Worm (Caenorhabditis elegans) whole organism, L4 larva: Measurements from ENCODE around the gene gbb-2.

Experiments
- R02D3.7 ChIP-seq: fragments of 150-350 bp; sonication (generic microtip); optimal IDR thresholded peaks from 3 replicates; lab custom pipeline; 2014; ENCODE audit warnings: missing biosample characterization, missing genetic modification characterization
- Y48G9A.11 ChIP-seq: fragments of 200-800 bp; sonication (Bioruptor generic); IDR thresholded peaks from 2 replicates; pipeline ENCODE4 v1.3.6; 2022; ENCODE audit warnings: missing genetic modification reagents, missing genetic modification characterization, missing compliant biosample characterization
- Y5F2A.4 ChIP-seq: fragments of 200-800 bp; sonication (Bioruptor generic); optimal IDR thresholded peaks from 2 replicates; lab custom pipeline; 2018; ENCODE audit warnings: mild to moderate bottlenecking, missing genetic modification characterization, missing compliant biosample characterization
- ZK546.5 ChIP-seq, 2 experiments: sonication (generic microtip); optimal IDR thresholded peaks; 2 replicates each; lab custom pipeline; 2017; ENCODE audit warnings: missing biosample characterization in 2 of 2, missing genetic modification characterization in 2 of 2
- attf-4 ChIP-seq: sonication (generic microtip); optimal IDR thresholded peaks from 3 replicates; lab custom pipeline; 2017; ENCODE audit warnings: missing biosample characterization, missing genetic modification characterization
- ceh-20 ChIP-seq: fragments of 200-800 bp; sonication (Bioruptor generic); IDR thresholded peaks from 2 replicates; pipeline ENCODE4 v1.3.6; 2022; ENCODE audit warnings: missing genetic modification reagents, missing genetic modification characterization, missing compliant biosample characterization
- ceh-82 ChIP-seq: sonication (generic microtip); optimal IDR thresholded peaks from 2 replicates; lab custom pipeline; 2017; ENCODE audit warnings: missing biosample characterization, missing genetic modification characterization
- ctbp-1 ChIP-seq: fragments of 200-800 bp; sonication (Bioruptor generic); IDR thresholded peaks from 2 replicates; pipeline ENCODE4 v1.3.6; 2022; ENCODE audit warnings: missing genetic modification reagents, missing genetic modification characterization, missing compliant biosample characterization
- daf-19 ChIP-seq: fragments of 200-800 bp; sonication (Bioruptor generic); conservative IDR thresholded peaks from 2 replicates; pipeline ENCODE4 v1.3.6; 2022; ENCODE audit warnings: missing genetic modification characterization, missing compliant biosample characterization
- daf-8 ChIP-seq: fragments of 200-800 bp; sonication (Bioruptor generic); IDR thresholded peaks from 2 replicates; pipeline ENCODE4 v1.3.6; 2022; ENCODE audit warnings: missing genetic modification characterization, missing compliant biosample characterization
- dmd-8 ChIP-seq: fragments of 200-800 bp; sonication (Bioruptor generic); IDR thresholded peaks from 2 replicates; pipeline ENCODE4 v1.3.6; 2022; ENCODE audit warnings: missing genetic modification characterization, missing compliant biosample characterization
- dmd-9 ChIP-seq: fragments of 200-800 bp; sonication (Bioruptor generic); IDR thresholded peaks from 2 replicates; pipeline ENCODE4 v1.3.6; 2022; ENCODE audit warnings: missing genetic modification reagents, missing genetic modification characterization, missing compliant biosample characterization
- egl-27 ChIP-seq: sonication (generic microtip); optimal IDR thresholded peaks from 3 replicates; lab custom pipeline; 2017; ENCODE audit warnings: missing biosample characterization, missing genetic modification reagents, missing genetic modification characterization
- gei-8 ChIP-seq: fragments of 200-800 bp; sonication (Bioruptor generic); optimal IDR thresholded peaks from 2 replicates; lab custom pipeline; 2018; ENCODE audit warnings: mild to moderate bottlenecking, missing genetic modification characterization, missing compliant biosample characterization
- hlh-30 ChIP-seq: sonication (generic microtip); optimal IDR thresholded peaks from 2 replicates; lab custom pipeline; 2017; ENCODE audit warnings: antibody characterized with exemption, mild to moderate bottlenecking, missing genetic modification characterization, missing compliant biosample characterization; ENCODE audit not compliant: insufficient read depth
- hmg-1.1 ChIP-seq: fragments of 200-800 bp; sonication (Bioruptor generic); IDR thresholded peaks from 2 replicates; pipeline ENCODE4 v1.3.6; 2022; ENCODE audit warnings: missing genetic modification reagents, missing genetic modification characterization, missing compliant biosample characterization
- lim-7 ChIP-seq: fragments of 200-800 bp; sonication (Bioruptor generic); IDR thresholded peaks from 2 replicates; pipeline ENCODE4 v1.3.6; 2022; ENCODE audit warnings: missing genetic modification characterization, missing compliant biosample characterization
- lin-38 ChIP-seq: fragments of 200-800 bp; sonication (Bioruptor generic); IDR thresholded peaks from 2 replicates; pipeline ENCODE4 v1.3.6; 2022; ENCODE audit warnings: missing genetic modification reagents, missing genetic modification characterization, missing compliant biosample characterization
- lir-3 ChIP-seq: sonication (generic microtip); optimal IDR thresholded peaks from 2 replicates; lab custom pipeline; 2016; ENCODE audit warnings: mild to moderate bottlenecking, missing genetic modification characterization, missing compliant biosample characterization
- lsy-2 ChIP-seq, 2 experiments: fragments of 150-350 bp in 1 of 2; sonication (generic microtip) in 1 of 2; optimal IDR thresholded peaks; 2 replicates each; lab custom pipeline; 2014 to 2017; ENCODE audit warnings: missing biosample characterization in 2 of 2, missing genetic modification characterization in 2 of 2
- madf-9 ChIP-seq: fragments of 200-800 bp; sonication (Bioruptor generic); conservative IDR thresholded peaks from 2 replicates; pipeline ENCODE4 v1.3.6; 2022; ENCODE audit warnings: missing genetic modification reagents, missing genetic modification characterization, missing compliant biosample characterization
- mdl-1 ChIP-seq, 2 experiments: fragments of 150-350 bp in 1 of 2; sonication (generic microtip) in 1 of 2; optimal IDR thresholded peaks; 2 replicates each; lab custom pipeline; 2014 to 2017; ENCODE audit warnings: missing biosample characterization in 2 of 2, missing genetic modification characterization in 2 of 2
- mep-1 ChIP-seq: fragments of 150-350 bp; sonication (generic microtip); optimal IDR thresholded peaks from 3 replicates; lab custom pipeline; 2014; ENCODE audit warnings: missing biosample characterization, missing genetic modification characterization
- mes-2 ChIP-seq: sonication (generic microtip); optimal IDR thresholded peaks from 2 replicates; lab custom pipeline; 2016; ENCODE audit warnings: missing genotype, mild to moderate bottlenecking, missing genetic modification characterization, missing compliant biosample characterization; ENCODE audit not compliant: poor library complexity, severe bottlenecking
- nhr-111 ChIP-seq: fragments of 200-800 bp; sonication (Bioruptor generic); optimal IDR thresholded peaks from 2 replicates; lab custom pipeline; 2018; ENCODE audit warnings: mild to moderate bottlenecking, missing genetic modification characterization, missing compliant biosample characterization
- nhr-25 ChIP-seq: sonication (generic microtip); optimal IDR thresholded peaks from 2 replicates; lab custom pipeline; 2017; ENCODE audit warnings: missing genetic modification characterization, mild to moderate bottlenecking, missing compliant biosample characterization, antibody characterized with exemption, moderate library complexity, borderline replicate concordance; ENCODE audit not compliant: insufficient read depth
- nhr-42 ChIP-seq: fragments of 200-800 bp; sonication (Bioruptor generic); IDR thresholded peaks from 2 replicates; pipeline ENCODE4 v1.3.6; 2022; ENCODE audit warnings: missing genetic modification characterization, missing compliant biosample characterization
- nhr-6 ChIP-seq: fragments of 150-350 bp; optimal IDR thresholded peaks from 2 replicates; lab custom pipeline; 2014; ENCODE audit warnings: missing biosample characterization, missing genetic modification characterization
- set-16 ChIP-seq: fragments of 200-800 bp; sonication (Bioruptor generic); IDR thresholded peaks from 2 replicates; pipeline ENCODE4 v1.3.6; 2022; ENCODE audit warnings: missing genetic modification reagents, missing genetic modification characterization, missing compliant biosample characterization
- snpc-1.2 ChIP-seq: fragments of 200-800 bp; sonication (Bioruptor generic); IDR thresholded peaks from 2 replicates; pipeline ENCODE4 v1.3.6; 2022; ENCODE audit warnings: missing genetic modification reagents, missing genetic modification characterization, missing compliant biosample characterization
- unc-130 ChIP-seq: sonication (generic microtip); optimal IDR thresholded peaks from 2 replicates; lab custom pipeline; 2016; ENCODE audit warnings: missing genetic modification reagents, missing genetic modification characterization, missing compliant biosample characterization
- unc-62 ChIP-seq, 3 experiments: fragments of 150-350 bp in 1 of 3; sonication (generic microtip); optimal IDR thresholded peaks in 2 of 3; peaks in 1 of 3; 1 replicate in 1 of 3; 2 replicates in 2 of 3; lab custom pipeline; 2014 to 2017; ENCODE audit warnings: missing biosample characterization in 3 of 3, missing genetic modification characterization in 3 of 3, missing genetic modification reagents in 3 of 3, missing genotype in 1 of 3
- vab-7 ChIP-seq: fragments of 200-800 bp; sonication (Bioruptor generic); IDR thresholded peaks from 2 replicates; pipeline ENCODE4 v1.3.6; 2022; ENCODE audit warnings: missing genetic modification reagents, missing genetic modification characterization, missing compliant biosample characterization
- zag-1 ChIP-seq: fragments of 150-350 bp; optimal IDR thresholded peaks from 2 replicates; lab custom pipeline; 2014; ENCODE audit warnings: missing biosample characterization, missing genetic modification characterization
- zfp-2 ChIP-seq: sonication (generic microtip); optimal IDR thresholded peaks from 2 replicates; lab custom pipeline; 2016; ENCODE audit warnings: mild to moderate bottlenecking, missing genetic modification characterization, missing compliant biosample characterization
- zfp-3 ChIP-seq: fragments of 200-800 bp; sonication (Bioruptor generic); conservative IDR thresholded peaks from 2 replicates; pipeline ENCODE4 v1.3.6; 2022; ENCODE audit warnings: missing genetic modification reagents, missing genetic modification characterization, missing compliant biosample characterization
- ztf-11 ChIP-seq: fragments of 150-350 bp; optimal IDR thresholded peaks from 2 replicates; lab custom pipeline; 2014; ENCODE audit warnings: missing biosample characterization, missing genetic modification characterization

The gbb-2 gene

ce11 chrIV:4468046-4468727 lies 38.4 kb downstream of the gbb-2 start (continued):
- TF ChIP-seq zfp-3 (peak; percentile 89; the same call in 1 of the 2 replicates), dmd-8 (0 out of 2 replicates have a peak, but pooled peaks have one; percentile 30), mep-1 (tag; lab: Kevin White, UChicago) (peak; percentile 72), snpc-1.2 (GFP tag; lab: Robert Waterston, UW) (no peak), ZK546.5 (tag; optimal IDR thresholded peaks at IDR 0.05; lab: Kevin White, UChicago) (no peak), mes-2 (tag; lab: Kevin White, UChicago) (peak; percentile 12)

ce11 chrIV:4465184-4465583 lies 41.4 kb downstream of the gbb-2 start, which contains the start of gene M01H9.5:
Gene M01H9.5 (plus strand): TSS chrIV:4465484.
- TF ChIP-seq attf-4 (tag; lab: Kevin White, UChicago), result no peak
- no peak for TF ChIP-seq lin-38 (GFP tag; lab: Robert Waterston, UW)
- TF ChIP-seq nhr-6 (tag; lab: Kevin White, UChicago), result no peak
- no peak for TF ChIP-seq ztf-11
- TF ChIP-seq zfp-2 (tag; lab: Kevin White, UChicago), result no peak
- no peak for TF ChIP-seq nhr-25 (tag; lab: Kevin White, UChicago)
- no peak for TF ChIP-seq nhr-42 (GFP tag; lab: Robert Waterston, UW)
- no peak for TF ChIP-seq lir-3 (tag; lab: Kevin White, UChicago)
- no peak for TF ChIP-seq R02D3.7 (tag; lab: Kevin White, UChicago)

DNA sequence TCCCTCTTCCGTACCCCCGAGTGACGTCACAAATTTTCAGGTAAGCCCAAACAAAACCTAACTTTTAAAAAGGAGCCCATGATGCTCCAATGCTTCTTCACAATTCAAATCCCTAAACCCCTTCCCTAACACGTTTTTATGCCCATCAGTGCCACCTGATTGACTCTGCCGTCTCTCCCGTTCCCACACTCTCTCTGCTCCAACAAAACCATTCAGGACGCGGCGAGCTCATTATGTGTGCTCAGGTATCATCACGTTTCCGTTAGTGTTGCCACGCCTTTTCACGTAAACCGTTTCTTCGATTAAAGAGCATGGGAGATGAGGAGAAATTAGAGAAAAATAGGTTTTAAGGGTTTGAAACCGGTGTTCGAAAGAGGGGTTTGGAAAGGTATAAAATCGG lies 43.4 kb downstream of the gbb-2 start, which contains the start of gene M01H9.2:
Gene M01H9.2 (minus strand): TSS at position 101 of the 400 bp plus-strand sequence.
- TF ChIP-seq ctbp-1 (GFP tag; lab: Robert Waterston, UW) (no peak), hlh-30 (peak; percentile 38)

ce11 chrIV:4459342-4459741 lies 47.2 kb downstream of the gbb-2 start:
- TF ChIP-seq ceh-82 (no peak), egl-27 (tag; lab: Kevin White, UChicago) (no peak), madf-9 (no peak), daf-8 (GFP tag; lab: Robert Waterston, UW) (no peak), Y5F2A.4 (GFP tag; lab: Kevin White, UChicago) (no peak), zag-1 (no peak), gei-8 (GFP tag; lab: Kevin White, UChicago) (no peak), Y48G9A.11 (GFP tag; lab: Robert Waterston, UW) (0 out of 2 replicates have a peak, but pooled peaks have one; percentile 4)

DNA sequence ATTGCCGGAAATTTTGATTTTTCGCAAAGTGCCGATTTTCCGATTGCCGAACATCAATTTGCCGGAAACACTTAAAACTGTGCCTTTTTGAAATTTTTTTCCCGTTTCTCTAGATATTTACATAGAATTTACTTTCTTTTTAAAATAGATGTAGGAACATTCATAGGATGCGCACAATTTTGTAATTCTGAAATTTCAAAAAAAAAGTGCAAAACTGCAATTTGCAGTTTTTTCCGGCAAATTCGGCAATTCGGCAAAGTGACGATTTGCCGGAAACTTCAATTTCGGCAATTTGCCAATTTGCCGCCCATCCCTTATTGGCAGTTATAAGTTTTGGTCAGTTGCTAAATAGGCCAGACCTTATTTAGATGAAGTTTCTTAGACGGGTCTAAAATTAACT lies 49.9 kb downstream of the gbb-2 start:
- TF ChIP-seq unc-62 (GFP tag; optimal IDR thresholded peaks at IDR 0.05 in 1 of 2; lab: Kevin White, UChicago) (peak in 1 of 2 experiments; percentile 98), unc-62 (tag; optimal IDR thresholded peaks at IDR 0.05; lab: Kevin White, UChicago) (no peak), mdl-1 (tag; optimal IDR thresholded peaks at IDR 0.05; lab: Kevin White, UChicago) (no peak)

DNA sequence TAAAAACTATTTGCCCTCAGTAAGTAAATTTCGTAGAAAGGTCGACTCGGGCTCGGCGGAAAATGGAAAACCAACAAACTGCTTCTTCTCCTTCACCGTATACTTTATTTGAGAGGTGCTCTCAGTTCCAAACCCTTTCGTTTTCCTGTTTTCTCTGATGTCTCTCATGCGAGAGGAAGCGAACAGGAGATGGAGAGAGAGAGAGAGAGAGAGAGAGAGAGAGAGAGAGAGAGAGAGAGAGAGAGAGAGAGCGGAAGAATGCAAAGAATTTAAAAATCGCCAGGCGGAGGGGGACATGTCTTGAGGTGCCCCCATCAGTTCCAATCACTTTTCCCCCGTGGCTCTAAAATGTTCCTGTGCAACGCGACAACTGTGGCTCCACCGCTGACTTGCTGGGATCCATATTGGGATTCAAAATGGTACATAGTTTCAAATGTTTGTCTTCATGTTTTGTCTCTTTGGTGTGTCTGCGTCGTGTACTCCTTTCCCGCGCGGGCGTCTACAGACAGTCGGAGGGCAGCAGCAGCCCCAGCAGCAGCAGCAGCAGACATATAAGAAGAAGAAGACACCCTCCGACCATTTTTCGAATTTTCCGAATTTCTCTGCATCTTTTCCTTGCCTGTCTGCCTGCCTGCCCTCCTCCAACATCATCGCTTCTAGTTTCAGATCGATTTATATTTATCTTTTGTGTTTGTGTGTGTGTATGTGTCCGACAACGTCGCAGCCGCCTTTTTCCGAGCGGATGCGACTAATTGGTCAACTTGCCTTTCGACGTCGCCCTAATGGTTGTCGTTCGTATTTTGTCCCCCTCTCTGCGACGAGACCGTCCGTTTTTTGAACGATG lies 52.0 kb downstream of the gbb-2 start, which contains the start of gene R08C7.11:
Gene R08C7.11 (minus strand): TSS at position 608 of the 844 bp plus-strand sequence.
- TF ChIP-seq vab-7, result no peak
- TF ChIP-seq set-16 (GFP tag; lab: Robert Waterston, UW), result peak; percentile 75
- TF ChIP-seq hmg-1.1 (GFP tag; lab: Robert Waterston, UW), result 0 out of 2 replicates have a peak, but pooled peaks have one; percentile 5
- TF ChIP-seq daf-19 (GFP tag; lab: Robert Waterston, UW), result no peak
- no peak for TF ChIP-seq ceh-20 (GFP tag; lab: Robert Waterston, UW)
- TF ChIP-seq unc-62 (GFP tag; optimal IDR thresholded peaks at IDR 0.05 in 1 of 2; lab: Kevin White, UChicago), result peak in 1 of 2 experiments; percentile 96
- no peak for TF ChIP-seq unc-62 (tag; optimal IDR thresholded peaks at IDR 0.05; lab: Kevin White, UChicago)
- no peak for TF ChIP-seq nhr-111
- peak; percentile 37 for TF ChIP-seq mes-2 (tag; lab: Kevin White, UChicago)
- no peak for TF ChIP-seq dmd-9
- TF ChIP-seq lim-7 (GFP tag; lab: Robert Waterston, UW), result no peak
- no peak for TF ChIP-seq nhr-42 (GFP tag; lab: Robert Waterston, UW)
- TF ChIP-seq unc-130 (GFP tag; lab: Kevin White, UChicago), result no peak
- no peak for TF ChIP-seq egl-27 (tag; lab: Kevin White, UChicago)
- peak in 1 of 2 experiments; percentile 17 for TF ChIP-seq lsy-2 (tag; optimal IDR thresholded peaks at IDR 0.05; lab: Kevin White, UChicago)
